Fruit fly (Drosophila melanogaster): ENCODE measurements around the gene Neto.

The Neto gene

dm6 chrX:13536776-13537175 is 91.1 kb downstream of the Neto start (continued):
- no peak for TF ChIP-seq fd59A (GFP tag; optimal IDR thresholded peaks at IDR 0.05)
- TF ChIP-seq topi (GFP tag; optimal IDR thresholded peaks at IDR 0.05), result peak; percentile 11
- TF ChIP-seq CG32006 (GFP tag; optimal IDR thresholded peaks at IDR 0.05), result peak; percentile 6
- no peak for TF ChIP-seq net (GFP tag; optimal IDR thresholded peaks at IDR 0.05)
- no peak for TF ChIP-seq Ets21C (GFP tag; optimal IDR thresholded peaks at IDR 0.05)
- peak; percentile 2 for TF ChIP-seq OdsH (GFP tag; optimal IDR thresholded peaks at IDR 0.05)
- peak; percentile 5 for TF ChIP-seq CG3032 (tag; optimal IDR thresholded peaks at IDR 0.05)
- peak in 1 of 2 experiments; percentile 6 for TF ChIP-seq ss (GFP tag; optimal IDR thresholded peaks at IDR 0.05)
- TF ChIP-seq CG6276 (GFP tag; optimal IDR thresholded peaks at IDR 0.05), result no peak
- peak; percentile 7 for TF ChIP-seq CG3919 (GFP tag; optimal IDR thresholded peaks at IDR 0.05)
- peak; percentile 8 for TF ChIP-seq CG6792 (GFP tag; optimal IDR thresholded peaks at IDR 0.05)
- TF ChIP-seq CG31627 (GFP tag; optimal IDR thresholded peaks at IDR 0.05), result peak; percentile 2
- no peak for TF ChIP-seq fd85E (GFP tag; optimal IDR thresholded peaks at IDR 0.05)
- TF ChIP-seq CG6808 (GFP tag; optimal IDR thresholded peaks at IDR 0.05), result no peak
- peak; percentile 69 for TF ChIP-seq Eip78C (GFP tag)
- TF ChIP-seq CG11294 (GFP tag; IDR thresholded peaks at IDR 0.05), result no peak

DNA sequence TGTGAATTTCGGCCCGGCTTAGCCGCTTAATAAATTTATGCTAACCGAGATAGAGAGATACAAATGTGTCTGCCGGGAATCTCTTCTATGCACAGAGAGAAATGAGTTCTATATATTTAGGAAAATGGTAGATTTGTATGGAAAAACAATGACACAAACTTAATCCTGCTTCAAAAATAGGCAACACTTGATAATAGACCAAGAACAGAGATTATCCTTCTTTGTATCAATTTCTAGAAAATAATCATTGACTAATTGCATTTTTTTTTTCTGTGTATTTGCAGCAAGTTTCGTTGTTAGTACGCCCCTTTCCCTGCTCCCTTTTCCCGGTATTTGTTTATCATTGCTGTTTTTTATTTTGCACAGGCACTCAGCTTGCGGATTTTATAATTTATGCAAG is 93.7 kb downstream of the Neto start:
- TF ChIP-seq CG10669 (GFP tag; optimal IDR thresholded peaks at IDR 0.05) (no peak), dsx (GFP tag; optimal IDR thresholded peaks at IDR 0.05; ENCODE audit: poor library complexity, severe bottlenecking) (no peak), CG6163 (GFP tag; IDR thresholded peaks at IDR 0.05) (no peak), Blimp-1 (GFP tag; optimal IDR thresholded peaks at IDR 0.05) (no peak), fkh (GFP tag; optimal IDR thresholded peaks at IDR 0.05) (no peak), pdm3 (GFP tag; optimal IDR thresholded peaks at IDR 0.05) (peak; percentile 18), CG10631 (GFP tag; optimal IDR thresholded peaks at IDR 0.05) (peak; percentile 25), CG3919 (GFP tag; optimal IDR thresholded peaks at IDR 0.05) (peak; percentile 17), CG31627 (GFP tag; optimal IDR thresholded peaks at IDR 0.05) (peak; percentile 57), net (GFP tag; optimal IDR thresholded peaks at IDR 0.05) (no peak), salr (GFP tag; optimal IDR thresholded peaks at IDR 0.05) (no peak), vri (GFP tag; optimal IDR thresholded peaks at IDR 0.05) (peak; percentile 39), achi (GFP tag; optimal IDR thresholded peaks at IDR 0.05) (peak; percentile 0), cyc (GFP tag; optimal IDR thresholded peaks at IDR 0.05) (peak; percentile 42), Sox14 (GFP tag; optimal IDR thresholded peaks at IDR 0.05) (no peak), topi (GFP tag; optimal IDR thresholded peaks at IDR 0.05) (peak; percentile 58), eg (GFP tag; IDR thresholded peaks at IDR 0.05) (no peak), Sox102F (GFP tag; optimal IDR thresholded peaks at IDR 0.05) (peak; percentile 6), CG8632 (GFP tag; optimal IDR thresholded peaks at IDR 0.05) (peak; percentile 20), CG8319 (GFP tag; optimal IDR thresholded peaks at IDR 0.05) (no peak), lz (GFP tag; optimal IDR thresholded peaks at IDR 0.05) (peak; percentile 36), OdsH (GFP tag; optimal IDR thresholded peaks at IDR 0.05) (peak; percentile 25), Sox15 (GFP tag; optimal IDR thresholded peaks at IDR 0.05) (no peak), esn (GFP tag; optimal IDR thresholded peaks at IDR 0.05) (peak; percentile 56), Eip75B (GFP tag; optimal IDR thresholded peaks at IDR 0.05) (peak; percentile 22), Hr38 (GFP tag; optimal IDR thresholded peaks at IDR 0.05) (no peak), svp (GFP tag) (peak; percentile 66), Eip78C (GFP tag) (peak; percentile 77), CG3032 (tag; optimal IDR thresholded peaks at IDR 0.05) (no peak), CG34406 (GFP tag; optimal IDR thresholded peaks at IDR 0.05) (peak; percentile 10), CG6276 (GFP tag; optimal IDR thresholded peaks at IDR 0.05) (no peak), Met (GFP tag; optimal IDR thresholded peaks at IDR 0.05) (peak; percentile 67), Hr39 (GFP tag; optimal IDR thresholded peaks at IDR 0.05) (peak; percentile 57), CG6792 (GFP tag; optimal IDR thresholded peaks at IDR 0.05) (no peak), acj6 (GFP tag; optimal IDR thresholded peaks at IDR 0.05) (peak; percentile 45), CG1621 (tag; optimal IDR thresholded peaks at IDR 0.05) (no peak), Ets21C (GFP tag; optimal IDR thresholded peaks at IDR 0.05) (peak; percentile 31), Smox (GFP tag; optimal IDR thresholded peaks at IDR 0.05) (peak; percentile 37)
